Worm (Caenorhabditis elegans) whole organism, young adult: ENCODE results near the gene snrp-200.
A peak's percentile ranks its signal among the peaks of the same experiment; 100 is the strongest.

ENCODE experiments used
- B0019.2 ChIP-seq: fragments of 200-800 bp; sonication (Bioruptor generic); conservative IDR thresholded peaks from 2 replicates; pipeline ENCODE4 v1.3.6; 2022; ENCODE audit warnings: missing genetic modification reagents, missing genetic modification characterization, missing compliant biosample characterization
- F33H1.4 ChIP-seq: fragments of 200-800 bp; sonication (Bioruptor generic); IDR thresholded peaks from 2 replicates; pipeline ENCODE4 v1.3.6; 2022; ENCODE audit warnings: missing genetic modification reagents, missing genetic modification characterization, missing compliant biosample characterization
- F37B4.10 ChIP-seq: fragments of 200-800 bp; sonication (Bioruptor generic); IDR thresholded peaks from 2 replicates; pipeline ENCODE4 v1.3.6; 2022; ENCODE audit warnings: missing genetic modification characterization, missing compliant biosample characterization
- F49E8.2 ChIP-seq: sonication (generic microtip); optimal IDR thresholded peaks from 3 replicates; lab custom pipeline; 2017; ENCODE audit warnings: missing genetic modification characterization, mild to moderate bottlenecking, missing compliant biosample characterization, antibody characterized with exemption, moderate library complexity; ENCODE audit not compliant: insufficient read depth
- F57C9.4 ChIP-seq: sonication (generic microtip); optimal IDR thresholded peaks from 2 replicates; lab custom pipeline; 2017; ENCODE audit warnings: mild to moderate bottlenecking, missing genetic modification characterization, missing compliant biosample characterization
- K11D2.4 ChIP-seq: fragments of 200-800 bp; sonication (Bioruptor generic); IDR thresholded peaks from 2 replicates; pipeline ENCODE4 v1.3.6; 2022; ENCODE audit warnings: missing genetic modification reagents, missing genetic modification characterization, missing compliant biosample characterization
- K12H6.12 ChIP-seq: fragments of 200-800 bp; sonication (Bioruptor generic); optimal IDR thresholded peaks from 2 replicates; lab custom pipeline; 2018; ENCODE audit warnings: mild to moderate bottlenecking, missing genetic modification characterization, missing compliant biosample characterization
- Y53G8AR.9 ChIP-seq: fragments of 200-800 bp; sonication (Bioruptor generic); conservative IDR thresholded peaks from 2 replicates; pipeline ENCODE4 v1.3.6; 2022; ENCODE audit warnings: missing genetic modification reagents, missing genetic modification characterization, missing compliant biosample characterization
- Y79H2A.3 ChIP-seq: fragments of 200-800 bp; sonication (Bioruptor generic); conservative IDR thresholded peaks from 2 replicates; pipeline ENCODE4 v1.3.6; 2022; ENCODE audit warnings: missing genetic modification reagents, missing genetic modification characterization, missing compliant biosample characterization
- Y95B8A.8 ChIP-seq: fragments of 200-800 bp; sonication (Bioruptor generic); IDR thresholded peaks from 2 replicates; pipeline ENCODE4 v1.3.6; 2022; ENCODE audit warnings: missing genetic modification reagents, missing genetic modification characterization, missing compliant biosample characterization
- ama-1 ChIP-seq, 3 experiments: fragments of 150-350 bp in 1 of 3; sonication (generic microtip) in 2 of 3; optimal IDR thresholded peaks; 2 replicates each; lab custom pipeline; 2014 to 2018; ENCODE audit warnings: missing biosample characterization in 2 of 3, missing genetic modification characterization in 2 of 3, missing genetic modification reagents in 2 of 3
- aptf-2 ChIP-seq: fragments of 200-800 bp; sonication (Bioruptor generic); conservative IDR thresholded peaks from 2 replicates; pipeline ENCODE4 v1.3.6; 2022; ENCODE audit warnings: missing genetic modification reagents, missing genetic modification characterization, missing compliant biosample characterization
- attf-3 ChIP-seq: fragments of 200-800 bp; sonication (Bioruptor generic); conservative IDR thresholded peaks from 2 replicates; pipeline ENCODE4 v1.3.6; 2022; ENCODE audit warnings: missing genetic modification reagents, missing genetic modification characterization, missing compliant biosample characterization
- attf-5 ChIP-seq: fragments of 200-800 bp; sonication (Bioruptor generic); optimal IDR thresholded peaks from 2 replicates; lab custom pipeline; 2018; ENCODE audit warnings: mild to moderate bottlenecking, missing genetic modification characterization, missing compliant biosample characterization
- bed-2 ChIP-seq: fragments of 200-800 bp; sonication (Bioruptor generic); IDR thresholded peaks from 2 replicates; pipeline ENCODE4 v1.3.6; 2022; ENCODE audit warnings: missing genetic modification reagents, missing genetic modification characterization, missing compliant biosample characterization
- ceh-40 ChIP-seq: fragments of 200-800 bp; sonication (Bioruptor generic); IDR thresholded peaks from 2 replicates; pipeline ENCODE4 v1.3.6; 2022; ENCODE audit warnings: missing genetic modification characterization, missing compliant biosample characterization
- chd-7 ChIP-seq: sonication (generic microtip); optimal IDR thresholded peaks from 2 replicates; lab custom pipeline; 2016; ENCODE audit warnings: mild to moderate bottlenecking, missing genetic modification characterization, moderate library complexity, missing compliant biosample characterization
- dox-1 ChIP-seq: fragments of 200-800 bp; sonication (Bioruptor generic); IDR thresholded peaks from 2 replicates; pipeline ENCODE4 v1.3.6; 2022; ENCODE audit warnings: missing genetic modification reagents, missing genetic modification characterization, missing compliant biosample characterization
- efl-1 ChIP-seq: fragments of 150-350 bp; optimal IDR thresholded peaks from 2 replicates; lab custom pipeline; 2014; ENCODE audit warnings: missing biosample characterization, missing genetic modification reagents, missing genetic modification characterization
- egl-44 ChIP-seq: fragments of 200-800 bp; sonication (Bioruptor generic); IDR thresholded peaks from 2 replicates; pipeline ENCODE4 v1.3.6; 2022; ENCODE audit warnings: missing genetic modification reagents, missing genetic modification characterization, missing compliant biosample characterization
- egrh-3 ChIP-seq: fragments of 200-800 bp; sonication (Bioruptor generic); IDR thresholded peaks from 2 replicates; pipeline ENCODE4 v1.3.6; 2022; ENCODE audit warnings: missing genetic modification reagents, missing genetic modification characterization, missing compliant biosample characterization
- ekl-4 ChIP-seq: fragments of 200-800 bp; sonication (Bioruptor generic); IDR thresholded peaks from 2 replicates; pipeline ENCODE4 v1.3.6; 2022; ENCODE audit warnings: missing genetic modification reagents, missing genetic modification characterization, missing compliant biosample characterization
- him-1 ChIP-seq: sonication (generic microtip); optimal IDR thresholded peaks from 2 replicates; lab custom pipeline; 2016; ENCODE audit warnings: missing genotype, missing genetic modification reagents, missing genetic modification characterization, missing compliant biosample characterization
- hlh-12 ChIP-seq: sonication (generic microtip); optimal IDR thresholded peaks from 2 replicates; lab custom pipeline; 2016; ENCODE audit warnings: missing genetic modification characterization, missing compliant biosample characterization
- hmg-1.2 ChIP-seq: fragments of 200-800 bp; sonication (Bioruptor generic); IDR thresholded peaks from 2 replicates; pipeline ENCODE4 v1.3.6; 2022; ENCODE audit warnings: missing genetic modification reagents, missing genetic modification characterization, missing compliant biosample characterization
- lag-1 ChIP-seq: fragments of 200-800 bp; sonication (Bioruptor generic); IDR thresholded peaks from 2 replicates; pipeline ENCODE4 v1.3.6; 2022; ENCODE audit warnings: missing genetic modification reagents, missing genetic modification characterization, missing compliant biosample characterization
- lir-1 ChIP-seq: fragments of 200-800 bp; sonication (Bioruptor generic); conservative IDR thresholded peaks from 2 replicates; pipeline ENCODE4 v1.3.6; 2022; ENCODE audit warnings: missing genetic modification reagents, missing genetic modification characterization, missing compliant biosample characterization
- lsl-1 ChIP-seq: fragments of 200-800 bp; sonication (Bioruptor generic); optimal IDR thresholded peaks from 2 replicates; lab custom pipeline; 2018; ENCODE audit warnings: mild to moderate bottlenecking, missing genetic modification characterization, moderate library complexity, missing compliant biosample characterization
- lsy-27 ChIP-seq: sonication (generic microtip); optimal IDR thresholded peaks from 2 replicates; lab custom pipeline; 2017; ENCODE audit warnings: missing genetic modification characterization, mild to moderate bottlenecking, missing compliant biosample characterization, antibody characterized with exemption, missing genotype, borderline replicate concordance; ENCODE audit not compliant: insufficient read depth
- madf-3 ChIP-seq: fragments of 200-800 bp; sonication (Bioruptor generic); IDR thresholded peaks from 2 replicates; pipeline ENCODE4 v1.3.6; 2022; ENCODE audit warnings: missing genetic modification reagents, missing genetic modification characterization, missing compliant biosample characterization
- madf-8 ChIP-seq: fragments of 200-800 bp; sonication (Bioruptor generic); conservative IDR thresholded peaks from 2 replicates; pipeline ENCODE4 v1.3.6; 2022; ENCODE audit warnings: missing genetic modification reagents, missing genetic modification characterization, missing compliant biosample characterization
- nfya-2 ChIP-seq: fragments of 200-800 bp; sonication (Bioruptor generic); IDR thresholded peaks from 2 replicates; pipeline ENCODE4 v1.3.6; 2022; ENCODE audit warnings: missing genetic modification reagents, missing genetic modification characterization, missing compliant biosample characterization
- nhr-27 ChIP-seq: fragments of 200-800 bp; sonication (Bioruptor generic); optimal IDR thresholded peaks from 2 replicates; lab custom pipeline; 2018; ENCODE audit warnings: mild to moderate bottlenecking, missing genetic modification characterization, moderate library complexity, missing compliant biosample characterization
- rec-8 ChIP-seq, 2 experiments: sonication (generic microtip); optimal IDR thresholded peaks; 2 replicates each; lab custom pipeline; 2016; ENCODE audit warnings: mild to moderate bottlenecking in 2 of 2, missing genetic modification characterization in 2 of 2, missing genetic modification reagents in 2 of 2, missing genotype in 2 of 2, missing biosample characterization in 1 of 2, missing compliant biosample characterization in 1 of 2, moderate library complexity in 1 of 2
- sdz-38 ChIP-seq: sonication (generic microtip); optimal IDR thresholded peaks from 2 replicates; lab custom pipeline; 2016; ENCODE audit warnings: missing genotype, missing genetic modification characterization, missing compliant biosample characterization
- snpc-1.1 ChIP-seq: sonication (generic microtip); optimal IDR thresholded peaks from 2 replicates; lab custom pipeline; 2017; ENCODE audit warnings: missing genetic modification characterization, mild to moderate bottlenecking, missing compliant biosample characterization, antibody characterized with exemption, moderate library complexity, missing genotype, missing genetic modification reagents; ENCODE audit not compliant: insufficient read depth
- snpc-3.4 ChIP-seq: sonication (generic microtip); optimal IDR thresholded peaks from 2 replicates; lab custom pipeline; 2017; ENCODE audit warnings: missing genetic modification characterization, mild to moderate bottlenecking, missing compliant biosample characterization, antibody characterized with exemption, moderate library complexity, missing genotype, missing genetic modification reagents
- sptf-2 ChIP-seq: fragments of 200-800 bp; sonication (Bioruptor generic); optimal IDR thresholded peaks from 2 replicates; lab custom pipeline; 2018; ENCODE audit warnings: mild to moderate bottlenecking, missing genetic modification characterization, missing compliant biosample characterization
- unc-130 ChIP-seq: sonication (generic microtip); optimal IDR thresholded peaks from 2 replicates; lab custom pipeline; 2016; ENCODE audit warnings: missing genetic modification reagents, missing genetic modification characterization, missing compliant biosample characterization
- unc-62 ChIP-seq: fragments of 150-350 bp; optimal IDR thresholded peaks from 2 replicates; lab custom pipeline; 2014; ENCODE audit warnings: missing biosample characterization, missing genetic modification reagents, missing genetic modification characterization
- ztf-18 ChIP-seq: sonication (generic microtip); optimal IDR thresholded peaks from 2 replicates; lab custom pipeline; 2016; ENCODE audit warnings: missing genotype, mild to moderate bottlenecking, missing genetic modification characterization, missing compliant biosample characterization
- ztf-22 ChIP-seq: fragments of 200-800 bp; sonication (Bioruptor generic); optimal IDR thresholded peaks from 2 replicates; lab custom pipeline; 2018; ENCODE audit warnings: mild to moderate bottlenecking, missing genetic modification characterization, moderate library complexity, missing compliant biosample characterization

Gene snrp-200

DNA sequence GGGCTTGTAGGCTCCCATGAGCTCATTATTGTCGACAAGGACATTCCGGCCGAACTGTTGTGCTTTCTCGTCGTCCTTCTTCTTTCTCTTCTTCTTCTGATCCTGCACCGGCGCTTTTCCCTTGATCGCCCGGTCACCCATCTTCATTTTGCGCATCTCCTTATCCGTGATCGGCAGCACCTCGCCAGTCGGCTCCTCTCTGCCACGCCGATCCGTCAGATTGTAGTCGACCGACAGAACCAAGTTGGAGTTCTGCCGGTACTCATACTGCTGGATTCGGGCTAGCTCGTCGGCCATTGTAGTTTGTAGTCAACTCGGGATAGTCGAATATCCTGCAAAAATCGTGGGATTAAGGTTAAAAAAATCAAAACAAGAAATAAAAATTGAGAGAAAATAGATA is at the start of gene snrp-200 (continued):
- no peak for TF ChIP-seq Y79H2A.3 (GFP tag; lab: Robert Waterston, UW)
- no peak for TF ChIP-seq attf-5 (GFP tag; lab: Kevin White, UChicago)
- TF ChIP-seq efl-1 (GFP tag; lab: Kevin White, UChicago), result no peak
- TF ChIP-seq egrh-3 (GFP tag; lab: Robert Waterston, UW), result no peak
- no peak for TF ChIP-seq ama-1 (optimal IDR thresholded peaks at IDR 0.05; lab: Kevin White, UChicago)
- peak in 1 of 2 experiments; percentile 35 for TF ChIP-seq ama-1 (GFP tag; optimal IDR thresholded peaks at IDR 0.05; lab: Kevin White, UChicago)
- no peak for TF ChIP-seq K11D2.4 (GFP tag; lab: Robert Waterston, UW)
- no peak for TF ChIP-seq lsy-27
- TF ChIP-seq nfya-2 (GFP tag; lab: Robert Waterston, UW), result 0 out of 2 replicates have a peak, but pooled peaks have one; percentile 9
- TF ChIP-seq Y95B8A.8, result no peak
- TF ChIP-seq unc-130 (GFP tag; lab: Kevin White, UChicago), result no peak
- TF ChIP-seq ztf-22 (GFP tag; lab: Kevin White, UChicago), result no peak
- 0 out of 2 replicates have a peak, but pooled peaks have one; percentile 9 for TF ChIP-seq attf-3 (GFP tag; lab: Robert Waterston, UW)
- no peak for TF ChIP-seq snpc-3.4 (tag; lab: Kevin White, UChicago)
- TF ChIP-seq sdz-38, result no peak
- no peak for TF ChIP-seq K12H6.12 (tag; lab: Kevin White, UChicago)
- no peak for TF ChIP-seq hlh-12 (tag; lab: Kevin White, UChicago)
- no peak for TF ChIP-seq egl-44 (GFP tag; lab: Robert Waterston, UW)
- TF ChIP-seq snpc-1.1 (tag; lab: Kevin White, UChicago), result no peak
- no peak for TF ChIP-seq ceh-40 (GFP tag; lab: Robert Waterston, UW)
- TF ChIP-seq lsl-1 (GFP tag; lab: Kevin White, UChicago), result no peak
- TF ChIP-seq unc-62 (GFP tag; lab: Kevin White, UChicago), result no peak
- no peak for TF ChIP-seq sptf-2 (GFP tag; lab: Kevin White, UChicago)
- 0 out of 2 replicates have a peak, but pooled peaks have one; percentile 20 for TF ChIP-seq hmg-1.2 (GFP tag; lab: Robert Waterston, UW)
- no peak for TF ChIP-seq ztf-18 (tag; lab: Kevin White, UChicago)
- no peak for TF ChIP-seq nhr-27 (tag; lab: Kevin White, UChicago)
- peak; percentile 85 for TF ChIP-seq ekl-4 (GFP tag; lab: Robert Waterston, UW)
- TF ChIP-seq rec-8 (tag; optimal IDR thresholded peaks at IDR 0.05; lab: Kevin White, UChicago), result no peak
- TF ChIP-seq F57C9.4 (tag; lab: Kevin White, UChicago), result no peak

DNA sequence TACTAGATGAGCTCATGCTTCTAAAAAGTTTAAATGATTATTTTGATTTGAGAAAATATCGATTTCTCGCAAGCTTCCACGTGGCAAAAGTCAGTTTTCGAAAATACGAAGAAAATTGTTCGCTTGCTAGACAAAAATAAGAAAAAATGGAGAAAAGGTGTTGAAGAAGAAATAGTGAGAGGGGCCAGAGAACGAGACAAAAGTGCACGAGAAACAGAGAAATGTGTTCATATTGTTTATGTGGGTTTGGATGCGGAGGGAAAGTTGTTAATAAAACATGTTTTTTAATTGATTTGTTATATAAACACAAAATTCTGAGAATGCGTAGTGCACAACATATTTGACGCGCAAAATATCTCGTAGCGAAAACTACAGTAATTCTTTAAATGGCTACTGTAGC is 48.7 kb upstream of the snrp-200 start, which contains the start of gene Y46G5A.15:
Y46G5A.15 (minus strand) TSS at position 26 of the 400 bp plus-strand sequence.
- TF ChIP-seq hmg-1.2 (GFP tag; lab: Robert Waterston, UW) (0 out of 2 replicates have a peak, but pooled peaks have one; percentile 17), sptf-2 (GFP tag; lab: Kevin White, UChicago) (no peak)

DNA sequence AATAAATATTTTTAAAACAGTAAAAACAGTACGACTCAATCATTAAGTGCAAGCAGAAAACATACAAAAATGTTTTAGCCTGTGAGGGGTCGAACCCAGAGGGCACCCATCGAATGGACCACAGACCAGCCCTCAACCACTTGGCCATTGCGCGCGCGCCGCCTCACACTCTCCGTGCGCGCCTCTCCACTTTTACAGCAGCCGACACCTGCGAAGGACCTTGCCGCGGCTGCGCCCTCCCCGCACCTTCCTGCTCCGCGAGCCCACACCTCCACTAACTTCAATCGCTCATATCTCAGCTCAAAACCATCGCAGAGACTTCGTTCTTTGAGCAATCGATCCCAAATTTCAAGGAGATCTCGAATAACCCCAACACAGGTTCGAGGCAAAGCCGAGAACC is 41.7 kb upstream of the snrp-200 start:
- TF ChIP-seq egrh-3 (GFP tag; lab: Robert Waterston, UW) (peak; percentile 98), chd-7 (tag; lab: Kevin White, UChicago) (peak; percentile 12), madf-3 (GFP tag; lab: Robert Waterston, UW) (0 out of 2 replicates have a peak, but pooled peaks have one; percentile 38), F49E8.2 (tag; lab: Kevin White, UChicago) (peak; percentile 79), madf-8 (GFP tag; lab: Robert Waterston, UW) (peak; percentile 47), lag-1 (GFP tag; lab: Robert Waterston, UW) (0 out of 2 replicates have a peak, but pooled peaks have one; percentile 41), dox-1 (GFP tag; lab: Robert Waterston, UW) (peak; percentile 91), F37B4.10 (GFP tag; lab: Robert Waterston, UW) (0 out of 2 replicates have a peak, but pooled peaks have one; percentile 72), Y53G8AR.9 (peak; percentile 74; the same call in 1 of the 2 replicates), him-1 (tag; lab: Kevin White, UChicago) (peak; percentile 81), aptf-2 (GFP tag; lab: Robert Waterston, UW) (0 out of 2 replicates have a peak, but pooled peaks have one; percentile 22), hmg-1.2 (GFP tag; lab: Robert Waterston, UW) (peak; percentile 52; the same call in 1 of the 2 replicates), F33H1.4 (GFP tag; lab: Robert Waterston, UW) (peak; percentile 75), ekl-4 (GFP tag; lab: Robert Waterston, UW) (peak; percentile 71; the same call in 1 of the 2 replicates), lir-1 (GFP tag; lab: Robert Waterston, UW) (peak; percentile 64; the same call in 1 of the 2 replicates), bed-2 (GFP tag; lab: Robert Waterston, UW) (peak; percentile 78; the same call in 1 of the 2 replicates), B0019.2 (GFP tag; lab: Robert Waterston, UW) (0 out of 2 replicates have a peak, but pooled peaks have one; percentile 32)
